Fruit fly (Drosophila melanogaster) whole organism, embryonic: ENCODE data around the gene CG32259.

Experiments
- Abd-B ChIP-seq: fragments of 200-800 bp; sonication (Bioruptor generic); optimal IDR thresholded peaks from 2 replicates; lab custom pipeline; 2018; ENCODE audit warnings: missing biosample characterization, mild to moderate bottlenecking, missing genetic modification characterization, moderate library complexity
- Aef1 ChIP-seq: fragments of 200-800 bp; sonication (Bioruptor generic); IDR thresholded peaks from 3 replicates; pipeline ENCODE4 v1.3.6; 2022; ENCODE audit warnings: missing biosample characterization, missing genetic modification characterization
- Bdp1 ChIP-seq: fragments of 200-800 bp; sonication (Bioruptor generic); optimal IDR thresholded peaks from 3 replicates; lab custom pipeline; 2016; ENCODE audit warnings: missing biosample characterization, missing genetic modification characterization
- CG10321 ChIP-seq: fragments of 200-800 bp; sonication (Bioruptor generic); IDR thresholded peaks from 2 replicates; pipeline ENCODE4 v1.3.6; 2022; ENCODE audit warnings: missing biosample characterization, missing genetic modification characterization
- CG13287 ChIP-seq: fragments of 200-800 bp; sonication (Bioruptor generic); IDR thresholded peaks from 2 replicates; pipeline ENCODE4 v1.3.6; 2022; ENCODE audit warnings: missing biosample characterization, missing genetic modification characterization; ENCODE audit not compliant: partially characterized antibody
- CG13424 ChIP-seq: fragments of 200-800 bp; sonication (Bioruptor generic); optimal IDR thresholded peaks from 2 replicates; lab custom pipeline; 2019; ENCODE audit warnings: missing biosample characterization, mild to moderate bottlenecking, missing genetic modification characterization, moderate library complexity
- CG15269 ChIP-seq: fragments of 200-800 bp; sonication (Bioruptor generic); optimal IDR thresholded peaks from 2 replicates; lab custom pipeline; 2018; ENCODE audit warnings: missing biosample characterization, mild to moderate bottlenecking, missing genetic modification characterization, moderate library complexity
- CG1529 ChIP-seq: fragments of 200-800 bp; sonication (Bioruptor generic); optimal IDR thresholded peaks from 3 replicates; lab custom pipeline; 2018; ENCODE audit warnings: missing biosample characterization, missing genetic modification characterization
- CG18619 ChIP-seq: fragments of 200-800 bp; sonication (Bioruptor generic); optimal IDR thresholded peaks from 3 replicates; lab custom pipeline; 2017; ENCODE audit warnings: missing biosample characterization, mild to moderate bottlenecking, missing genetic modification characterization
- CG3281 ChIP-seq: fragments of 200-800 bp; sonication (Bioruptor generic); optimal IDR thresholded peaks from 3 replicates; lab custom pipeline; 2017; ENCODE audit warnings: missing biosample characterization, mild to moderate bottlenecking, missing genetic modification characterization
- CG4820 ChIP-seq: fragments of 200-800 bp; sonication (Bioruptor generic); optimal IDR thresholded peaks from 3 replicates; lab custom pipeline; 2016; ENCODE audit warnings: missing biosample characterization, missing genetic modification characterization
- CG5180 ChIP-seq: fragments of 200-800 bp; sonication (Bioruptor generic); optimal IDR thresholded peaks from 3 replicates; lab custom pipeline; 2017; ENCODE audit warnings: missing biosample characterization, missing genetic modification characterization, mild to moderate bottlenecking, moderate library complexity, missing genetic modification reagents
- CG6854 ChIP-seq: fragments of 200-800 bp; sonication (Bioruptor generic); optimal IDR thresholded peaks from 3 replicates; lab custom pipeline; 2017; ENCODE audit warnings: missing biosample characterization, mild to moderate bottlenecking, missing genetic modification characterization
- CG7745 ChIP-seq: fragments of 200-800 bp; sonication (Bioruptor generic); optimal IDR thresholded peaks from 2 replicates; lab custom pipeline; 2018; ENCODE audit warnings: missing biosample characterization, mild to moderate bottlenecking, missing genetic modification characterization, moderate library complexity
- CG7786 ChIP-seq: fragments of 200-800 bp; sonication (Bioruptor generic); optimal IDR thresholded peaks from 2 replicates; lab custom pipeline; 2016; ENCODE audit warnings: missing biosample characterization, missing genetic modification characterization
- CG8388 ChIP-seq: fragments of 200-800 bp; sonication (Bioruptor generic); optimal IDR thresholded peaks from 2 replicates; lab custom pipeline; 2019; ENCODE audit warnings: missing biosample characterization, mild to moderate bottlenecking, missing genetic modification characterization, moderate library complexity
- CG8765 ChIP-seq: fragments of 200-800 bp; sonication (Bioruptor generic); IDR thresholded peaks from 2 replicates; pipeline ENCODE4 v1.3.6; 2022; ENCODE audit warnings: missing biosample characterization, missing genetic modification characterization
- D19A ChIP-seq: fragments of 200-800 bp; optimal IDR thresholded peaks from 3 replicates; lab custom pipeline; 2019; ENCODE audit warnings: missing biosample characterization, mild to moderate bottlenecking, missing genetic modification characterization, moderate library complexity
- Fer2 ChIP-seq: fragments of 200-800 bp; sonication (Bioruptor generic); optimal IDR thresholded peaks from 2 replicates; lab custom pipeline; 2018; ENCODE audit warnings: missing biosample characterization, mild to moderate bottlenecking, missing genetic modification characterization, moderate library complexity
- H2.0 ChIP-seq: fragments of 200-800 bp; sonication (Bioruptor generic); IDR thresholded peaks from 2 replicates; pipeline ENCODE4 v1.3.6; 2022; ENCODE audit warnings: missing biosample characterization, missing genetic modification characterization
- Hmx ChIP-seq: fragments of 200-800 bp; sonication (Bioruptor generic); optimal IDR thresholded peaks from 2 replicates; lab custom pipeline; 2016; ENCODE audit warnings: missing biosample characterization, missing genetic modification characterization
- Hr51 ChIP-seq, 2 experiments: fragments of 200-800 bp; sonication (Bioruptor generic); optimal IDR thresholded peaks; 2 replicates in 1 of 2; 3 replicates in 1 of 2; lab custom pipeline; 2016 to 2018; ENCODE audit warnings: missing biosample characterization in 2 of 2, missing genetic modification characterization in 2 of 2, mild to moderate bottlenecking in 1 of 2, moderate library complexity in 1 of 2
- Kr ChIP-seq: fragments of 200-800 bp; sonication (Bioruptor generic); optimal IDR thresholded peaks from 2 replicates; lab custom pipeline; 2017; ENCODE audit warnings: missing biosample characterization, mild to moderate bottlenecking, missing genetic modification characterization
- NFAT ChIP-seq: fragments of 200-800 bp; sonication (Bioruptor generic); IDR thresholded peaks from 2 replicates; pipeline ENCODE4 v1.3.6; 2022; ENCODE audit warnings: missing biosample characterization, missing genetic modification characterization
- Neu2 ChIP-seq: fragments of 200-800 bp; sonication (Bioruptor generic); optimal IDR thresholded peaks from 3 replicates; lab custom pipeline; 2016; ENCODE audit warnings: missing biosample characterization, missing genetic modification characterization, borderline replicate concordance
- Optix ChIP-seq: fragments of 200-800 bp; sonication (Bioruptor generic); IDR thresholded peaks from 3 replicates; pipeline ENCODE4 v1.3.6; 2022; ENCODE audit warnings: missing biosample characterization, missing genetic modification characterization
- Rfx ChIP-seq: fragments of 200-800 bp; sonication (Bioruptor generic); IDR thresholded peaks from 2 replicates; pipeline ENCODE4 v1.3.6; 2022; ENCODE audit warnings: missing biosample characterization, missing genetic modification characterization
- Sry-β ChIP-seq: fragments of 200-800 bp; sonication (Bioruptor generic); optimal IDR thresholded peaks from 2 replicates; lab custom pipeline; 2018; ENCODE audit warnings: missing biosample characterization, mild to moderate bottlenecking, missing genetic modification characterization, moderate library complexity
- Trl ChIP-seq, 3 experiments: fragments of >200 bp in 2 of 3; fragments of 200-800 bp in 1 of 3; sonication (Bioruptor generic) in 1 of 3; optimal IDR thresholded peaks; 2 replicates in 1 of 3; 3 replicates in 2 of 3; lab custom pipeline; 2016 to 2017; ENCODE audit warnings: missing biosample characterization in 1 of 3, missing genetic modification characterization in 1 of 3
- ash1 ChIP-seq: fragments of 200-800 bp; sonication (Bioruptor generic); optimal IDR thresholded peaks from 2 replicates; lab custom pipeline; 2018; ENCODE audit warnings: missing biosample characterization, mild to moderate bottlenecking, missing genetic modification characterization
- btn ChIP-seq: fragments of 200-800 bp; sonication (Bioruptor generic); optimal IDR thresholded peaks from 2 replicates; lab custom pipeline; 2016; ENCODE audit warnings: missing biosample characterization, missing genetic modification characterization
- chn ChIP-seq: fragments of 200-800 bp; sonication (Bioruptor generic); optimal IDR thresholded peaks from 2 replicates; lab custom pipeline; 2016; ENCODE audit warnings: missing biosample characterization, missing genetic modification characterization
- dmrt11E ChIP-seq: fragments of 200-800 bp; sonication (Bioruptor generic); optimal IDR thresholded peaks from 3 replicates; lab custom pipeline; 2018; ENCODE audit warnings: missing biosample characterization, mild to moderate bottlenecking, missing genetic modification characterization, moderate library complexity
- fd102C ChIP-seq: fragments of 200-800 bp; sonication (Bioruptor generic); optimal IDR thresholded peaks from 2 replicates; lab custom pipeline; 2018; ENCODE audit warnings: missing biosample characterization, mild to moderate bottlenecking, missing genetic modification characterization, moderate library complexity
- gce ChIP-seq: fragments of 200-800 bp; sonication (Bioruptor generic); IDR thresholded peaks from 3 replicates; pipeline ENCODE4 v1.3.6; 2022; ENCODE audit warnings: missing biosample characterization, missing genetic modification characterization
- insv ChIP-seq, 2 experiments: fragments of 200-800 bp; sonication (Bioruptor generic); optimal IDR thresholded peaks; 3 replicates each; lab custom pipeline; 2016 to 2018; ENCODE audit warnings: missing biosample characterization in 2 of 2, missing genetic modification characterization in 2 of 2
- knrl ChIP-seq: fragments of 200-800 bp; sonication (Bioruptor generic); IDR thresholded peaks from 3 replicates; pipeline ENCODE4 v1.3.6; 2022; ENCODE audit warnings: missing biosample characterization, missing genetic modification characterization; ENCODE audit not compliant: partially characterized antibody
- odd ChIP-seq: fragments of 200-800 bp; sonication (Bioruptor generic); optimal IDR thresholded peaks from 2 replicates; lab custom pipeline; 2017; ENCODE audit warnings: missing biosample characterization, mild to moderate bottlenecking, missing genetic modification characterization
- peb ChIP-seq: fragments of 200-800 bp; sonication (Bioruptor generic); IDR thresholded peaks from 2 replicates; pipeline ENCODE4 v1.3.6; 2022; ENCODE audit warnings: missing biosample characterization, missing genetic modification characterization
- pho ChIP-seq: fragments of 200-800 bp; sonication (Bioruptor generic); optimal IDR thresholded peaks from 2 replicates; lab custom pipeline; 2016; ENCODE audit warnings: missing biosample characterization, missing genetic modification characterization
- phol ChIP-seq: fragments of 200-800 bp; sonication (Bioruptor generic); optimal IDR thresholded peaks from 3 replicates; lab custom pipeline; 2018; ENCODE audit warnings: missing biosample characterization, mild to moderate bottlenecking, missing genetic modification characterization, moderate library complexity
- pita ChIP-seq: fragments of 200-800 bp; sonication (Bioruptor generic); optimal IDR thresholded peaks from 2 replicates; lab custom pipeline; 2017; ENCODE audit warnings: missing biosample characterization, mild to moderate bottlenecking, missing genetic modification characterization
- pzg ChIP-seq: fragments of 200-800 bp; sonication (Bioruptor generic); optimal IDR thresholded peaks from 3 replicates; lab custom pipeline; 2018; ENCODE audit warnings: missing biosample characterization, mild to moderate bottlenecking, missing genetic modification characterization, moderate library complexity
- salm ChIP-seq: fragments of 200-800 bp; sonication (Bioruptor generic); optimal IDR thresholded peaks from 2 replicates; lab custom pipeline; 2018; ENCODE audit warnings: missing biosample characterization, mild to moderate bottlenecking, missing genetic modification characterization
- sc ChIP-seq, 3 experiments: fragments of >200 bp in 2 of 3; fragments of 200-800 bp in 1 of 3; sonication (Bioruptor generic) in 1 of 3; optimal IDR thresholded peaks; 2 replicates in 2 of 3; 3 replicates in 1 of 3; lab custom pipeline; 2017; ENCODE audit warnings: mild to moderate bottlenecking in 1 of 3, missing biosample characterization in 1 of 3, missing genetic modification characterization in 1 of 3, missing genetic modification reagents in 1 of 3
- sima ChIP-seq: fragments of 200-800 bp; sonication (Bioruptor generic); optimal IDR thresholded peaks from 2 replicates; lab custom pipeline; 2016; ENCODE audit warnings: missing biosample characterization, missing genetic modification characterization
- tup ChIP-seq: fragments of 200-800 bp; sonication (Bioruptor generic); optimal IDR thresholded peaks from 2 replicates; lab custom pipeline; 2016; ENCODE audit warnings: missing biosample characterization, mild to moderate bottlenecking, missing genetic modification characterization, moderate library complexity
- vvl ChIP-seq: fragments of 200-800 bp; sonication (Bioruptor generic); IDR thresholded peaks from 2 replicates; pipeline ENCODE4 v1.3.6; 2022; ENCODE audit warnings: missing biosample characterization, missing genetic modification characterization

The CG32259 gene

dm6 chr3L:4040247-4040925 is 28.8 kb upstream of the CG32259 start, which contains the start of the genes CG11593 and Rcd5 (continued):
- TF ChIP-seq knrl (peak; percentile 53; the same call in 2 of the 3 replicates), gce (GFP tag; lab: Robert Waterston, UW) (no peak), CG4820 (peak; percentile 55), Kr (GFP tag; lab: Kevin White, UChicago) (no peak), Hmx (no peak), salm (no peak), peb (GFP tag; lab: Robert Waterston, UW) (no peak; the same call in 1 of the 2 replicates), phol (tag; lab: Kevin White, UChicago) (peak; percentile 87), CG13287 (GFP tag; lab: Robert Waterston, UW) (peak; percentile 38), insv (GFP tag; optimal IDR thresholded peaks at IDR 0.05; lab: Kevin White, UChicago) (peak in 1 of 2 experiments; percentile 19), CG8388 (GFP tag; lab: Kevin White, UChicago) (peak; percentile 55), CG6854 (no peak), Bdp1 (GFP tag; lab: Kevin White, UChicago) (no peak), Fer2 (peak; percentile 24), CG5180 (no peak), CG10321 (GFP tag; lab: Robert Waterston, UW) (peak; percentile 52; the same call in 1 of the 2 replicates), CG15269 (tag; lab: Kevin White, UChicago) (no peak), Rfx (GFP tag; lab: Robert Waterston, UW) (peak; percentile 89), D19A (tag; lab: Kevin White, UChicago) (no peak), Aef1 (GFP tag; lab: Robert Waterston, UW) (peak; percentile 90), fd102C (GFP tag; lab: Kevin White, UChicago) (no peak), chn (GFP tag; lab: Kevin White, UChicago) (peak; percentile 29), odd (no peak), pho (peak; percentile 25), Abd-B (peak; percentile 76), H2.0 (GFP tag; lab: Robert Waterston, UW) (peak; percentile 72), pzg (GFP tag; lab: Kevin White, UChicago) (peak; percentile 66), btn (GFP tag; lab: Kevin White, UChicago) (no peak), NFAT (peak; percentile 81), pita (GFP tag; lab: Kevin White, UChicago) (no peak), Hr51 (GFP tag; optimal IDR thresholded peaks at IDR 0.05; lab: Kevin White, UChicago) (peak in 1 of 2 experiments; percentile 39), sc (optimal IDR thresholded peaks at IDR 0.05; lab: Kevin White, UChicago) (no peak), sc (GFP tag; optimal IDR thresholded peaks at IDR 0.05; lab: Kevin White, UChicago) (peak; percentile 31), tup (GFP tag; lab: Kevin White, UChicago) (peak; percentile 38), CG8765 (GFP tag; lab: Robert Waterston, UW) (peak; percentile 75; the same call in 1 of the 2 replicates), CG7786 (GFP tag; lab: Kevin White, UChicago) (no peak), Optix (peak; percentile 76), Sry-β (GFP tag; lab: Kevin White, UChicago) (peak; percentile 36), sima (GFP tag; lab: Kevin White, UChicago) (no peak), CG18619 (peak; percentile 64), Neu2 (GFP tag; lab: Kevin White, UChicago) (no peak), vvl (peak; percentile 83), Trl (optimal IDR thresholded peaks at IDR 0.05; lab: Kevin White, UChicago) (no peak), Trl (GFP tag; optimal IDR thresholded peaks at IDR 0.05; lab: Kevin White, UChicago) (peak; percentile 22), CG3281 (GFP tag; lab: Kevin White, UChicago) (no peak), dmrt11E (tag; lab: Kevin White, UChicago) (peak; percentile 65), CG7745 (tag; lab: Kevin White, UChicago) (no peak), CG1529 (GFP tag; lab: Kevin White, UChicago) (no peak), CG13424 (tag; lab: Kevin White, UChicago) (peak; percentile 69), ash1 (no peak)
